Worm (Caenorhabditis elegans): ENCODE measurements around the gene malt-1.

- TF ChIP-seq hmg-4 (GFP tag; optimal IDR thresholded peaks at IDR 0.05) (no peak), ama-1 (optimal IDR thresholded peaks at IDR 0.05) (no peak), ets-7 (tag; optimal IDR thresholded peaks at IDR 0.05) (no peak), scrt-1 (GFP tag; IDR thresholded peaks at IDR 0.05) (no peak), hnd-1 (tag; optimal IDR thresholded peaks at IDR 0.05) (no peak), flt-1 (GFP tag; IDR thresholded peaks at IDR 0.05) (no peak), tbx-37 (GFP tag; conservative IDR thresholded peaks at IDR 0.05) (no peak), pes-1 (GFP tag; IDR thresholded peaks at IDR 0.05) (no peak)
Measured at ce11 chrII:6989830-6990287, 38.8 kb upstream of the malt-1 start, which contains the start of gene C15F1.1.

Measured in whole organism, early embryonic.